Fruit fly (Drosophila melanogaster) whole organism, wandering third instar larva: ENCODE measurements around the gene CG15263.

Experiments
- Abd-B ChIP-seq: fragments of >200 bp; optimal IDR thresholded peaks from 2 replicates; lab custom pipeline; 2017; ENCODE audit warnings: missing biosample characterization, missing genetic modification characterization
- CG32264 ChIP-seq: fragments of 200-800 bp; sonication (Bioruptor generic); optimal IDR thresholded peaks from 2 replicates; lab custom pipeline; 2016; ENCODE audit warnings: missing biosample characterization, missing genetic modification characterization
- CG9705 ChIP-seq: fragments of 200-800 bp; sonication (Bioruptor generic); optimal IDR thresholded peaks from 2 replicates; lab custom pipeline; 2018; ENCODE audit warnings: missing biosample characterization, mild to moderate bottlenecking, missing genetic modification characterization
- CrebA ChIP-seq: fragments of 200-800 bp; sonication (Bioruptor generic); optimal IDR thresholded peaks from 2 replicates; lab custom pipeline; 2016; ENCODE audit warnings: missing biosample characterization, mild to moderate bottlenecking, missing genetic modification characterization, borderline replicate concordance
- Dfd ChIP-seq: fragments of >200 bp; optimal IDR thresholded peaks from 2 replicates; lab custom pipeline; 2017; ENCODE audit warnings: missing biosample characterization, missing genetic modification characterization
- Dif ChIP-seq: fragments of 200-275, 200-300 bp; sonication (Bioruptor generic); optimal IDR thresholded peaks from 2 replicates; lab custom pipeline; 2018; ENCODE audit warnings: missing biosample characterization, missing genetic modification characterization; ENCODE audit not compliant: partially characterized antibody
- HLH106 ChIP-seq: fragments of 200-800 bp; optimal IDR thresholded peaks from 3 replicates; lab custom pipeline; 2019; ENCODE audit warnings: missing biosample characterization, mild to moderate bottlenecking, missing genetic modification characterization, moderate library complexity
- Hnf4 ChIP-seq: fragments of 200-800 bp; sonication (Bioruptor generic); optimal IDR thresholded peaks from 2 replicates; lab custom pipeline; 2016; ENCODE audit warnings: missing biosample characterization, mild to moderate bottlenecking, missing genetic modification characterization
- Hr78 ChIP-seq: fragments of >200 bp; optimal IDR thresholded peaks from 2 replicates; lab custom pipeline; 2017; ENCODE audit warnings: missing biosample characterization, missing genetic modification characterization
- Hr83 ChIP-seq: fragments of 200-300 bp; sonication (Bioruptor generic); optimal IDR thresholded peaks from 2 replicates; lab custom pipeline; 2016; ENCODE audit warnings: missing biosample characterization, mild to moderate bottlenecking, missing genetic modification characterization, moderate library complexity; ENCODE audit not compliant: poor library complexity, severe bottlenecking
- Mio ChIP-seq: sonication (Bioruptor generic); optimal IDR thresholded peaks from 2 replicates; lab custom pipeline; 2016; ENCODE audit warnings: missing biosample characterization, missing genetic modification characterization
- Myc ChIP-seq: fragments of >200 bp; optimal IDR thresholded peaks from 2 replicates; lab custom pipeline; 2017
- N ChIP-seq: fragments of >200 bp; optimal IDR thresholded peaks from 2 replicates; lab custom pipeline; 2018; ENCODE audit warnings: missing biosample characterization, missing external identifiers, missing genetic modification characterization
- OdsH ChIP-seq: fragments of 200-800 bp; sonication (Bioruptor generic); optimal IDR thresholded peaks from 2 replicates; lab custom pipeline; 2016; ENCODE audit warnings: missing biosample characterization, mild to moderate bottlenecking, missing genetic modification characterization
- Rel ChIP-seq, 2 experiments: fragments of 200-800 bp; sonication (Bioruptor generic) in 1 of 2; optimal IDR thresholded peaks; 2 replicates in 1 of 2; 3 replicates in 1 of 2; lab custom pipeline; 2016 to 2019; ENCODE audit warnings: mild to moderate bottlenecking in 2 of 2, missing biosample characterization in 2 of 2, missing genetic modification characterization in 2 of 2, moderate library complexity in 1 of 2
- Sp1 ChIP-seq: fragments of 200-800 bp; sonication (Bioruptor generic); optimal IDR thresholded peaks from 3 replicates; lab custom pipeline; 2019; ENCODE audit warnings: missing biosample characterization, mild to moderate bottlenecking, missing genetic modification characterization, moderate library complexity
- Vsx2 ChIP-seq: fragments of 200-300, 225-300 bp; sonication (Bioruptor generic); optimal IDR thresholded peaks from 2 replicates; lab custom pipeline; 2018; ENCODE audit warnings: missing biosample characterization, missing genetic modification characterization; ENCODE audit not compliant: partially characterized antibody
- br ChIP-seq: fragments of 200-800 bp; sonication (Bioruptor generic); optimal IDR thresholded peaks from 2 replicates; lab custom pipeline; 2016; ENCODE audit warnings: missing biosample characterization, missing genetic modification characterization
- brk ChIP-seq: fragments of 200-800 bp; sonication (Bioruptor generic); optimal IDR thresholded peaks from 2 replicates; lab custom pipeline; 2016; ENCODE audit warnings: missing biosample characterization, mild to moderate bottlenecking, missing genetic modification characterization
- dmrt93B ChIP-seq: fragments of 200-800 bp; sonication (Bioruptor generic); optimal IDR thresholded peaks from 2 replicates; lab custom pipeline; 2018; ENCODE audit warnings: missing biosample characterization, mild to moderate bottlenecking, missing genetic modification characterization
- ey ChIP-seq: fragments of 200-800 bp; sonication (Bioruptor generic); optimal IDR thresholded peaks from 2 replicates; lab custom pipeline; 2016; ENCODE audit warnings: missing biosample characterization, missing genetic modification characterization
- foxo ChIP-seq, 2 experiments: fragments of 200-800 bp; sonication (Bioruptor generic); optimal IDR thresholded peaks; 2 replicates in 1 of 2; 3 replicates in 1 of 2; lab custom pipeline; 2016 to 2017; ENCODE audit warnings: missing biosample characterization in 2 of 2, missing genetic modification characterization in 2 of 2
- h ChIP-seq: fragments of 200-800 bp; sonication (Bioruptor generic); optimal IDR thresholded peaks from 3 replicates; lab custom pipeline; 2016; ENCODE audit warnings: missing biosample characterization, mild to moderate bottlenecking, missing genetic modification characterization
- jim ChIP-seq: fragments of 175-275, 200-325 bp; sonication (Bioruptor generic); optimal IDR thresholded peaks from 2 replicates; lab custom pipeline; 2016; ENCODE audit warnings: missing biosample characterization, mild to moderate bottlenecking, missing genetic modification characterization
- lola ChIP-seq: fragments of >200 bp; optimal IDR thresholded peaks from 2 replicates; lab custom pipeline; 2017; ENCODE audit warnings: missing biosample characterization, missing genetic modification characterization
- pan ChIP-seq: fragments of >200 bp; optimal IDR thresholded peaks from 2 replicates; lab custom pipeline; 2017
- psq ChIP-seq: fragments of 200-800 bp; sonication (Bioruptor generic); optimal IDR thresholded peaks from 3 replicates; lab custom pipeline; 2017; ENCODE audit warnings: missing biosample characterization, mild to moderate bottlenecking, missing genetic modification characterization, moderate library complexity
- rgr ChIP-seq: fragments of 200-800 bp; sonication (Bioruptor generic); optimal IDR thresholded peaks from 3 replicates; lab custom pipeline; 2016; ENCODE audit warnings: missing biosample characterization, mild to moderate bottlenecking, missing genetic modification characterization
- sage ChIP-seq: fragments of 200-800 bp; sonication (Bioruptor generic); optimal IDR thresholded peaks from 2 replicates; lab custom pipeline; 2016; ENCODE audit warnings: missing biosample characterization, mild to moderate bottlenecking, missing genetic modification characterization
- sv ChIP-seq: fragments of 200-800 bp; sonication (Bioruptor generic); optimal IDR thresholded peaks from 3 replicates; lab custom pipeline; 2016; ENCODE audit warnings: missing biosample characterization, missing genetic modification characterization
- tai ChIP-seq: sonication (Bioruptor generic); optimal IDR thresholded peaks from 2 replicates; lab custom pipeline; 2016; ENCODE audit warnings: missing biosample characterization, missing genetic modification characterization
- usp ChIP-seq: fragments of >200 bp; optimal IDR thresholded peaks from 2 replicates; lab custom pipeline; 2017; ENCODE audit warnings: missing biosample characterization, missing genetic modification characterization
- woc ChIP-seq: sonication (Bioruptor generic); optimal IDR thresholded peaks from 2 replicates; lab custom pipeline; 2016; ENCODE audit warnings: missing biosample characterization, mild to moderate bottlenecking, missing genetic modification characterization

CG15263 gene

dm6 chr2L:15271336-15271735 lies 13.5 kb upstream of the CG15263 start:
- TF ChIP-seq h (no peak), psq (GFP tag; lab: Kevin White, UChicago) (no peak), Mio (GFP tag; lab: Kevin White, UChicago) (no peak), Hr83 (GFP tag; lab: Kevin White, UChicago) (no peak)
- TF ChIP-seq, all 38 proteins: peak for 0

- TF ChIP-seq Sp1 (peak; percentile 29), Abd-B (GFP tag; lab: Kevin White, UChicago) (no peak), Dfd (GFP tag; lab: Kevin White, UChicago) (no peak), foxo (GFP tag; optimal IDR thresholded peaks at IDR 0.05; lab: Kevin White, UChicago) (peak in 1 of 2 experiments; percentile 17), Hnf4 (GFP tag; lab: Kevin White, UChicago) (peak; percentile 8), Myc (lab: Kevin White, UChicago) (peak; percentile 42), pan (lab: Kevin White, UChicago) (no peak), brk (GFP tag; lab: Kevin White, UChicago) (peak; percentile 47), HLH106 (tag; lab: Kevin White, UChicago) (peak; percentile 30), woc (peak; percentile 40), tai (GFP tag; lab: Kevin White, UChicago) (peak; percentile 39)
Measured at dm6 chr2L:15271757-15272589, 12.8 kb upstream of the CG15263 start, which contains the start of gene Cul3. Gene Cul3 (minus strand): TSS chr2L:15272024.

dm6 chr2L:15273521-15274123 lies 11.2 kb upstream of the CG15263 start:
- TF ChIP-seq ey (no peak), OdsH (GFP tag; lab: Kevin White, UChicago) (no peak), usp (no peak), lola (no peak), Hnf4 (GFP tag; lab: Kevin White, UChicago) (peak; percentile 18), Abd-B (GFP tag; lab: Kevin White, UChicago) (no peak), Vsx2 (no peak), foxo (GFP tag; optimal IDR thresholded peaks at IDR 0.05; lab: Kevin White, UChicago) (peak in 1 of 2 experiments; percentile 7), N (GFP tag; lab: Kevin White, UChicago) (no peak), br (GFP tag; lab: Kevin White, UChicago) (no peak), CG9705 (GFP tag; lab: Kevin White, UChicago) (no peak), HLH106 (tag; lab: Kevin White, UChicago) (no peak), sage (GFP tag; lab: Kevin White, UChicago) (no peak), Mio (GFP tag; lab: Kevin White, UChicago) (no peak), pan (lab: Kevin White, UChicago) (no peak), h (no peak)

dm6 chr2L:15274292-15274691 lies 10.5 kb upstream of the CG15263 start:
- no peak for TF ChIP-seq usp
- no peak for TF ChIP-seq Abd-B (GFP tag; lab: Kevin White, UChicago)
- no peak for TF ChIP-seq jim
- TF ChIP-seq ey: no peak
- no peak for TF ChIP-seq dmrt93B (GFP tag; lab: Kevin White, UChicago)
- no peak for TF ChIP-seq Hr78 (GFP tag; lab: Kevin White, UChicago)
- no peak for TF ChIP-seq CG9705 (GFP tag; lab: Kevin White, UChicago)
- TF ChIP-seq Hnf4 (GFP tag; lab: Kevin White, UChicago): no peak
- no peak for TF ChIP-seq CrebA (GFP tag; lab: Kevin White, UChicago)
- no peak for TF ChIP-seq HLH106 (tag; lab: Kevin White, UChicago)
- TF ChIP-seq woc: no peak
- no peak for TF ChIP-seq lola
- no peak for TF ChIP-seq brk (GFP tag; lab: Kevin White, UChicago)
- TF ChIP-seq rgr (GFP tag; lab: Kevin White, UChicago): no peak
- no peak for TF ChIP-seq CG32264
- TF ChIP-seq Dif: no peak
- no peak for TF ChIP-seq Rel (GFP tag; optimal IDR thresholded peaks at IDR 0.05; lab: Kevin White, UChicago)
- no peak for TF ChIP-seq Rel (tag; optimal IDR thresholded peaks at IDR 0.05; lab: Kevin White, UChicago)
- no peak for TF ChIP-seq sv (GFP tag; lab: Kevin White, UChicago)
